Fruit fly (Drosophila melanogaster): Measurements from ENCODE around the gene Spn77Bc.

Spn77Bc gene

DNA sequence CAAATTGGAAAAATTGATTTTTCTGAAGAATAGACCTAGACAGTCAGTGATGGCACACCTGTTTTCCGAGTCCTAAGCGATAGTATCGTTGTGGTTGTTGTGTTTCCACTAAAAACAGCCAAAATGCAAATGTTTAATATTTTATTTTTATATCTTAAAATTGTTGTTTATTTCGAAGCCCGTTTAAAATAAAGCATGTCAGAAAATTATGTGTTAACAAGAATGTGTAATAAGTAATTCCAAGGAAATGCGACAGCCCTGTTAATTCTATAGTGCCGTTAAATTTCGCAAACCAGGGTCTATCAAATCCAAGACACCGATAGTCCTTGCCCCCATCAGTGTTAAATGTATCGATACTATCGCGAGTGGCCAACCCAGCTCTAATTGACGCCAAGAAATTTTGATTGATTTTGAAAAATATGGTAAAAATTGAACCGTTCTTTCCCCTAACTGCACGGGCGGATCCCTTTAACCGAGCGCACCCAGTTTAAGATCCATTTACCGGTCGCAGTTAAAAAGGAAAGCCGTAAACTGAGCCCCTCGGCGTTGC lies 40.3 kb upstream of the Spn77Bc start, which contains the start of gene Pex23 (continued):
- peak; percentile 1 for TF ChIP-seq Hand (GFP tag; optimal IDR thresholded peaks at IDR 0.05)
- TF ChIP-seq lilli (GFP tag; optimal IDR thresholded peaks at IDR 0.05), result peak; percentile 89
- peak; percentile 84 for TF ChIP-seq CG13424 (tag; optimal IDR thresholded peaks at IDR 0.05)
- peak; percentile 71 for TF ChIP-seq PHDP (tag; optimal IDR thresholded peaks at IDR 0.05)
- peak; percentile 47; the same call in 1 of the 2 replicates for TF ChIP-seq ro (GFP tag; IDR thresholded peaks at IDR 0.05)
- no peak for TF ChIP-seq CG15011 (GFP tag; optimal IDR thresholded peaks at IDR 0.05)
- no peak for TF ChIP-seq sqz (GFP tag; optimal IDR thresholded peaks at IDR 0.05)
- TF ChIP-seq rib (GFP tag; IDR thresholded peaks at IDR 0.05), result peak; percentile 99
- no peak for TF ChIP-seq CG5180 (GFP tag; optimal IDR thresholded peaks at IDR 0.05)
- peak; percentile 77 for TF ChIP-seq bcd (GFP tag; optimal IDR thresholded peaks at IDR 0.05)
- TF ChIP-seq jigr1 (GFP tag; IDR thresholded peaks at IDR 0.05), result peak; percentile 35; the same call in 1 of the 3 replicates
- peak; percentile 52; the same call in 1 of the 2 replicates for TF ChIP-seq Nf-YA (GFP tag; IDR thresholded peaks at IDR 0.05)
- TF ChIP-seq Dad (GFP tag; optimal IDR thresholded peaks at IDR 0.05), result peak; percentile 80
- TF ChIP-seq Ada2b (GFP tag; IDR thresholded peaks at IDR 0.05), result peak; percentile 80
- TF ChIP-seq gt (GFP tag; IDR thresholded peaks at IDR 0.05), result 0 out of 2 replicates have a peak, but pooled peaks have one; percentile 9
- TF ChIP-seq Elba2 (GFP tag; optimal IDR thresholded peaks at IDR 0.05), result peak; percentile 64
- TF ChIP-seq klu (GFP tag; IDR thresholded peaks at IDR 0.05), result peak; percentile 75
- peak; percentile 64 for TF ChIP-seq ap (GFP tag; IDR thresholded peaks at IDR 0.05)
- peak; percentile 98 for TF ChIP-seq Sry-δ (GFP tag; optimal IDR thresholded peaks at IDR 0.05)
- peak; percentile 89 for TF ChIP-seq YL-1 (GFP tag; optimal IDR thresholded peaks at IDR 0.05)
- peak; percentile 79 for TF ChIP-seq ken (GFP tag; IDR thresholded peaks at IDR 0.05)
- TF ChIP-seq Bgb (GFP tag; IDR thresholded peaks at IDR 0.05; ENCODE audit: partially characterized antibody), result peak; percentile 95
- peak; percentile 94 for TF ChIP-seq CG42726 (GFP tag; IDR thresholded peaks at IDR 0.05; ENCODE audit: partially characterized antibody)
- TF ChIP-seq unc-4 (GFP tag; IDR thresholded peaks at IDR 0.05; ENCODE audit: partially characterized antibody), result peak; percentile 99
- peak; percentile 59; the same call in 1 of the 3 replicates for TF ChIP-seq otp (GFP tag; IDR thresholded peaks at IDR 0.05)
- no peak for TF ChIP-seq gsb (GFP tag; IDR thresholded peaks at IDR 0.05)
- TF ChIP-seq HHEX (GFP tag; optimal IDR thresholded peaks at IDR 0.05), result peak; percentile 65
- TF ChIP-seq CG14710 (tag; optimal IDR thresholded peaks at IDR 0.05), result peak; percentile 91
- peak; percentile 58 for TF ChIP-seq CG10321 (GFP tag; IDR thresholded peaks at IDR 0.05)
- TF ChIP-seq CG8924 (tag; optimal IDR thresholded peaks at IDR 0.05), result peak; percentile 79
- TF ChIP-seq CG6175 (GFP tag; IDR thresholded peaks at IDR 0.05), result peak; percentile 43; the same call in 1 of the 3 replicates
- TF ChIP-seq Nf-YB (GFP tag; optimal IDR thresholded peaks at IDR 0.05), result peak; percentile 36
- peak; percentile 65 for TF ChIP-seq vfl (GFP tag; optimal IDR thresholded peaks at IDR 0.05)
- TF ChIP-seq CG8765 (GFP tag; IDR thresholded peaks at IDR 0.05), result peak; percentile 81
- TF ChIP-seq CG10543 (GFP tag; optimal IDR thresholded peaks at IDR 0.05), result peak; percentile 73
- TF ChIP-seq CG9797 (GFP tag; optimal IDR thresholded peaks at IDR 0.05), result peak; percentile 53
- peak; percentile 70 for TF ChIP-seq CG9609 (GFP tag; optimal IDR thresholded peaks at IDR 0.05)
- peak; percentile 16 for TF ChIP-seq CTCF (GFP tag; optimal IDR thresholded peaks at IDR 0.05)
- peak; percentile 75 for TF ChIP-seq CHES-1-like (GFP tag; optimal IDR thresholded peaks at IDR 0.05)
- peak; percentile 72 to 79 for TF ChIP-seq Hr51 (GFP tag; optimal IDR thresholded peaks at IDR 0.05)
- TF ChIP-seq Hsf (GFP tag; optimal IDR thresholded peaks at IDR 0.05), result peak; percentile 80
- TF ChIP-seq az2 (GFP tag; optimal IDR thresholded peaks at IDR 0.05), result peak; percentile 83
- TF ChIP-seq CG10959 (GFP tag; IDR thresholded peaks at IDR 0.05), result peak; percentile 66
- peak; percentile 70 for TF ChIP-seq HLH54F (GFP tag; optimal IDR thresholded peaks at IDR 0.05)
- TF ChIP-seq Mes4 (GFP tag; optimal IDR thresholded peaks at IDR 0.05), result peak; percentile 43
- peak; percentile 76 for TF ChIP-seq CG33213 (GFP tag; optimal IDR thresholded peaks at IDR 0.05)
- TF ChIP-seq CG18262 (tag; optimal IDR thresholded peaks at IDR 0.05), result peak; percentile 73
- peak; percentile 82 for TF ChIP-seq CG31441 (GFP tag; IDR thresholded peaks at IDR 0.05)
- TF ChIP-seq usp (GFP tag; optimal IDR thresholded peaks at IDR 0.05), result no peak
- TF ChIP-seq CG31388 (GFP tag; optimal IDR thresholded peaks at IDR 0.05), result peak; percentile 69
- TF ChIP-seq CG8944 (GFP tag; optimal IDR thresholded peaks at IDR 0.05), result peak; percentile 67
